Worm (Caenorhabditis elegans): ENCODE results near the gene tsen-2.
"Not testable (repeated sequence)": the region's sequence is repeated elsewhere in the genome, so short reads cannot be mapped to it uniquely, and the experiment has no call there.

tsen-2 gene

ce11 chrIII:11895504-11895903 is 2.6 kb downstream of the tsen-2 start:
- TF ChIP-seq vab-15 (tag; optimal IDR thresholded peaks at IDR 0.05) = no peak
- TF ChIP-seq efl-1 (optimal IDR thresholded peaks at IDR 0.05) = no peak
- TF ChIP-seq efl-1 (GFP tag; optimal IDR thresholded peaks at IDR 0.05 in 1 of 2) = peak in 1 of 2 experiments; percentile 31

- TF ChIP-seq ceh-63 (GFP tag; optimal IDR thresholded peaks at IDR 0.05) = no peak
- no peak for TF ChIP-seq dsc-1 (tag; optimal IDR thresholded peaks at IDR 0.05)
- TF ChIP-seq nhr-47 (tag; optimal IDR thresholded peaks at IDR 0.05) = no peak
- no peak for TF ChIP-seq unc-130 (tag; optimal IDR thresholded peaks at IDR 0.05)
- no peak for TF ChIP-seq unc-30 (tag; optimal IDR thresholded peaks at IDR 0.05)
- no peak for TF ChIP-seq vab-15 (tag; optimal IDR thresholded peaks at IDR 0.05)
- no peak for TF ChIP-seq ets-5 (GFP tag; IDR thresholded peaks at IDR 0.05)
These were observed 5.1 kb downstream of the tsen-2 start, which contains the start of gene Y56A3A.41 for ce11 chrIII:11892939-11893338. Gene Y56A3A.41 (minus strand): TSS chrIII:11893039.

ce11 chrIII:11891335-11891734 is 6.7 kb downstream of the tsen-2 start, which contains the start of gene faah-5:
Gene faah-5 (minus strand): TSS chrIII:11891435.
- TF ChIP-seq ama-1 (optimal IDR thresholded peaks at IDR 0.05) = no peak
- no peak for TF ChIP-seq C16A3.4 (tag; optimal IDR thresholded peaks at IDR 0.05)
- TF ChIP-seq ceh-90 (tag; optimal IDR thresholded peaks at IDR 0.05) = no peak
- TF ChIP-seq nhr-84 (tag; optimal IDR thresholded peaks at IDR 0.05) = no peak
- TF ChIP-seq ztf-11 (tag; optimal IDR thresholded peaks at IDR 0.05) = no peak
- TF ChIP-seq nhr-28 (tag; optimal IDR thresholded peaks at IDR 0.05) = no peak
- TF ChIP-seq fos-1 (tag; optimal IDR thresholded peaks at IDR 0.05) = no peak
- no peak for TF ChIP-seq egl-27 (tag; optimal IDR thresholded peaks at IDR 0.05)
- no peak for TF ChIP-seq xbp-1 (tag; optimal IDR thresholded peaks at IDR 0.05)
- no peak for TF ChIP-seq ztf-4 (tag; optimal IDR thresholded peaks at IDR 0.05)
- no peak for TF ChIP-seq ceh-63 (GFP tag; optimal IDR thresholded peaks at IDR 0.05)
- TF ChIP-seq nhr-71 (tag; optimal IDR thresholded peaks at IDR 0.05) = no peak

ce11 chrIII:11883694-11884093 is 14.4 kb downstream of the tsen-2 start, which contains the start of gene fbxb-22:
Gene fbxb-22 (minus strand): TSS chrIII:11883754.
- TF ChIP-seq Y116A8C.19 (tag; optimal IDR thresholded peaks at IDR 0.05; ENCODE audit: borderline replicate concordance); nhr-20 (tag; optimal IDR thresholded peaks at IDR 0.05); hlh-4 (tag; optimal IDR thresholded peaks at IDR 0.05): not testable (repeated sequence)

- no peak for TF ChIP-seq lin-35 (GFP tag; optimal IDR thresholded peaks at IDR 0.05)
- no peak for TF ChIP-seq blmp-1 (tag; optimal IDR thresholded peaks at IDR 0.05)
- no peak for TF ChIP-seq aha-1 (tag; optimal IDR thresholded peaks at IDR 0.05)
- peak; percentile 24 for TF ChIP-seq elt-2 (tag; optimal IDR thresholded peaks at IDR 0.05)
These were observed 16.5 kb downstream of the tsen-2 start for ce11 chrIII:11881549-11881948.

- TF ChIP-seq lin-35 (GFP tag; optimal IDR thresholded peaks at IDR 0.05) (peak in 1 of 2 experiments; percentile 2), ets-5 (GFP tag; IDR thresholded peaks at IDR 0.05) (no peak), elt-2 (tag; optimal IDR thresholded peaks at IDR 0.05) (peak; percentile 59)
These were observed 19.3 kb downstream of the tsen-2 start, which contains the start of gene Y56A3A.6 for ce11 chrIII:11878751-11879150. Gene Y56A3A.6 (minus strand): TSS chrIII:11878803.

ce11 chrIII:11876130-11876529 is 21.9 kb downstream of the tsen-2 start:
- TF ChIP-seq egl-27 (tag; optimal IDR thresholded peaks at IDR 0.05) = no peak
- TF ChIP-seq ceh-82 (tag; optimal IDR thresholded peaks at IDR 0.05) = no peak
- no peak for TF ChIP-seq lin-35 (GFP tag; optimal IDR thresholded peaks at IDR 0.05)
- no peak for TF ChIP-seq ceh-8 (GFP tag; optimal IDR thresholded peaks at IDR 0.05)
- TF ChIP-seq isw-1 (GFP tag; IDR thresholded peaks at IDR 0.05) = no peak
- no peak for TF ChIP-seq nhr-85 (tag)
- no peak for TF ChIP-seq C34B4.2 (tag; optimal IDR thresholded peaks at IDR 0.05)
- no peak for TF ChIP-seq lin-13 (GFP tag; optimal IDR thresholded peaks at IDR 0.05)
- no peak for TF ChIP-seq unc-86 (tag; optimal IDR thresholded peaks at IDR 0.05)

All from whole organism, L1 larva.